Fruit fly (Drosophila melanogaster): Measurements from ENCODE around the gene ICA69.

dm6 chr3L:21098602-21099001 is 32.6 kb upstream of the ICA69 start:
- TF ChIP-seq CG8632 (GFP tag; optimal IDR thresholded peaks at IDR 0.05) (no peak), CG6854 (GFP tag; optimal IDR thresholded peaks at IDR 0.05) (peak; percentile 8), esn (GFP tag; optimal IDR thresholded peaks at IDR 0.05) (no peak), CG7368 (GFP tag; optimal IDR thresholded peaks at IDR 0.05) (no peak), CG31627 (GFP tag; optimal IDR thresholded peaks at IDR 0.05) (no peak), svp (GFP tag) (no peak)

Data from whole organism, prepupa.